Worm (Caenorhabditis elegans) whole organism, early embryonic: ENCODE results near the gene cyp-33C7.

Experiments used
- B0310.2 ChIP-seq: sonication (generic microtip); optimal IDR thresholded peaks from 2 replicates; lab custom pipeline; 2016; ENCODE audit warnings: mild to moderate bottlenecking, missing genetic modification characterization, missing compliant biosample characterization
- ama-1 ChIP-seq: fragments of 150-350 bp; optimal IDR thresholded peaks from 2 replicates; lab custom pipeline; 2014
- ceh-36 ChIP-seq: sonication (generic microtip); optimal IDR thresholded peaks from 2 replicates; lab custom pipeline; 2016; ENCODE audit warnings: missing genetic modification characterization, inconsistent platforms, missing compliant biosample characterization
- tra-4 ChIP-seq: sonication (generic microtip); optimal IDR thresholded peaks from 2 replicates; lab custom pipeline; 2017; ENCODE audit warnings: missing genetic modification characterization, missing compliant biosample characterization

DNA sequence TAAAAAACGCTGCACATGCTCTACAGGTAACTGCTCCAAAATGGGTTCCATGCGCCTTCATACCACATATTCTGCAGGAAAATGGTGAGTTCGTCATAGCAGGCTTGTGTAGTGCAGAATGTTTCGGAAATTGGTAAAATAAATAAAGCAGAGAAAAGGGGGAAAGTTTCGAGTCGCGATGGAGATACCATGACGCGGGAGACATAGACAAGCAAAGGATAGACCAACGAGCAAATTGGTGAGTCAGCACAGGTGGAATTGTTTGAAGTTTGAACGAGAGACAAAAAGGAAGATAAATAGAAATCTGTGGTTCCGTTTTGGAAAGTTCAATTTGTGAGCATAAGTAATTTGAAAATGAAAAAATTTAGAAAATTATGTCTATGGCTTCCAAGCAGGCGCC is 40.0 kb downstream of the cyp-33C7 start, which contains the start of gene nhr-225:
- TF ChIP-seq ceh-36 (tag; lab: Kevin White, UChicago) (no peak), tra-4 (tag; lab: Kevin White, UChicago) (no peak), ama-1 (lab: Kevin White, UChicago) (no peak), B0310.2 (no peak)
